Worm (Caenorhabditis elegans): Measurements from ENCODE around the gene duo-1.

- TF ChIP-seq unc-120 (tag; optimal IDR thresholded peaks at IDR 0.05; ENCODE audit: poor library complexity, severe bottlenecking) (no peak), sem-2 (GFP tag; optimal IDR thresholded peaks at IDR 0.05) (no peak), blmp-1 (tag; optimal IDR thresholded peaks at IDR 0.05) (peak; percentile 70), ztf-11 (tag; optimal IDR thresholded peaks at IDR 0.05) (no peak), mep-1 (tag; optimal IDR thresholded peaks at IDR 0.05) (no peak)
Measured at ce11 chrV:11525338-11525737, 29.1 kb upstream of the duo-1 start.
